Worm (Caenorhabditis elegans) whole organism, L3 larva: ENCODE data around the gene twk-16.

ENCODE experiments used
- ZK546.5 ChIP-seq: sonication (generic microtip); optimal IDR thresholded peaks from 2 replicates; lab custom pipeline; 2017; ENCODE audit warnings: missing biosample characterization, missing genetic modification characterization
- aly-2 ChIP-seq: fragments of 150-350 bp; optimal IDR thresholded peaks from 2 replicates; lab custom pipeline; 2014; ENCODE audit warnings: missing biosample characterization, missing genetic modification characterization
- ceh-28 ChIP-seq: fragments of 150-350 bp; optimal IDR thresholded peaks from 2 replicates; lab custom pipeline; 2014; ENCODE audit warnings: missing biosample characterization, missing genetic modification reagents, missing genetic modification characterization
- fkh-10 ChIP-seq: sonication (generic microtip); optimal IDR thresholded peaks from 2 replicates; lab custom pipeline; 2017; ENCODE audit warnings: missing biosample characterization, missing genetic modification reagents, missing genetic modification characterization
- lin-15B ChIP-seq: fragments of 150-350 bp; optimal IDR thresholded peaks from 2 replicates; lab custom pipeline; 2014; ENCODE audit warnings: missing biosample characterization, missing genetic modification characterization
- lin-39 ChIP-seq: fragments of 150-350 bp; optimal IDR thresholded peaks from 2 replicates; lab custom pipeline; 2018; ENCODE audit warnings: missing biosample characterization, missing genetic modification reagents, missing genetic modification characterization
- mdl-1 ChIP-seq: fragments of 150-350 bp; optimal IDR thresholded peaks from 2 replicates; lab custom pipeline; 2014; ENCODE audit warnings: missing biosample characterization, missing genetic modification characterization
- mml-1 ChIP-seq: fragments of 150-350 bp; sonication (generic microtip); optimal IDR thresholded peaks from 3 replicates; lab custom pipeline; 2014; ENCODE audit warnings: missing biosample characterization, missing genetic modification characterization
- nhr-12 ChIP-seq: fragments of 150-350 bp; optimal IDR thresholded peaks from 2 replicates; lab custom pipeline; 2014; ENCODE audit warnings: missing biosample characterization, missing genetic modification characterization
- nhr-237 ChIP-seq: fragments of 150-350 bp; optimal IDR thresholded peaks from 2 replicates; lab custom pipeline; 2014; ENCODE audit warnings: missing biosample characterization, missing genetic modification characterization
- sea-2 ChIP-seq: fragments of 150-350 bp; sonication (generic microtip); optimal IDR thresholded peaks from 4 replicates; lab custom pipeline; 2014; ENCODE audit warnings: missing biosample characterization, missing genetic modification reagents, missing genetic modification characterization
- zag-1 ChIP-seq: fragments of 150-350 bp; optimal IDR thresholded peaks from 2 replicates; lab custom pipeline; 2014; ENCODE audit warnings: missing biosample characterization, missing genetic modification characterization

- TF ChIP-seq ceh-28 (tag; lab: Kevin White, UChicago) (no peak), aly-2 (tag; lab: Kevin White, UChicago) (no peak), lin-15B (no peak), mml-1 (tag; lab: Kevin White, UChicago) (no peak), lin-39 (tag; lab: Kevin White, UChicago) (no peak), zag-1 (tag; lab: Kevin White, UChicago) (no peak), ZK546.5 (tag; lab: Kevin White, UChicago) (no peak), nhr-12 (no peak), nhr-237 (tag; lab: Kevin White, UChicago) (no peak), fkh-10 (GFP tag; lab: Kevin White, UChicago) (no peak), mdl-1 (no peak), sea-2 (GFP tag; lab: Kevin White, UChicago) (no peak)
Observed at ce11 chrX:3033492-3033891, 47.4 kb upstream of the twk-16 start.
